Fruit fly (Drosophila melanogaster) whole organism: Measurements from ENCODE around the gene CG17778.

Experiments used
- CG8478 ChIP-seq: fragments of >200 bp; optimal IDR thresholded peaks from 2 replicates; lab custom pipeline; 2018; ENCODE audit warnings: inconsistent platforms
- Dll ChIP-seq: fragments of >200 bp; optimal IDR thresholded peaks from 2 replicates; lab custom pipeline; 2017

DNA sequence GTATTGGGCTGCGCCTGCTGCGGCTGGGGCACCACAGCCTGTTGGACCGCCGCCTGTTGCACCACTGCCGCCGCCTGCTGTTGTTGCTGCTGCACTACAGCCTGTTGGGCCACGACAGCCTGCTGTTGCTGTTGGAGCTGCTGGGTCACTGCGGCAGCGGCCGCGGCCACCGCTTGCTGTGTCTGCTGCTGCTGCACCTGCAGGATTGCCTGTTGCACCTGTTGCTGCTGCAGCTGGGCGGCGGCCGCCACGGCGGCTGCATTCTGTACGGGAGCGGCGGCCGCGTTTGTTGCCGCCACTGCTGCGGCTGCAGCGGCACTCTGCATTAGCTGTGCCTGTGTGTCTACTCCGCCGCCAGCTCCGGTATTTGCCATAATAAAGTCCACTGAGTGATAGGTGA, 24.4 kb downstream of the CG17778 start:
- TF ChIP-seq CG8478 (lab: Kevin White, UChicago) (no peak), Dll (lab: Kevin White, UChicago) (no peak)
